Fruit fly (Drosophila melanogaster): Measurements from ENCODE around the gene Ir62a.

- TF ChIP-seq CG8478 (optimal IDR thresholded peaks at IDR 0.05) (no peak), CTCF (optimal IDR thresholded peaks at IDR 0.05) (no peak)
Observed at dm6 chr3L:1489523-1489922, 41.5 kb downstream of the Ir62a start, which contains the start of gene stet.

All from S2 (cell line).